Fruit fly (Drosophila melanogaster) whole organism, prepupa: ENCODE results near the gene P5CDh2.

ENCODE experiments used
- Blimp-1 ChIP-seq: fragments of 200-800 bp; sonication (Bioruptor generic); optimal IDR thresholded peaks from 3 replicates; lab custom pipeline; 2017; ENCODE audit warnings: missing biosample characterization, missing genetic modification characterization, mild to moderate bottlenecking, moderate library complexity, missing genetic modification reagents
- CG10631 ChIP-seq: fragments of 200-800 bp; sonication (Bioruptor generic); optimal IDR thresholded peaks from 2 replicates; lab custom pipeline; 2016; ENCODE audit warnings: missing biosample characterization, missing genetic modification characterization
- CG10669 ChIP-seq: fragments of 200-800 bp; sonication (Bioruptor generic); optimal IDR thresholded peaks from 3 replicates; lab custom pipeline; 2018; ENCODE audit warnings: missing biosample characterization, mild to moderate bottlenecking, missing genetic modification characterization, moderate library complexity
- CG11294 ChIP-seq: fragments of 200-800 bp; sonication (Bioruptor generic); IDR thresholded peaks from 2 replicates; pipeline ENCODE4 v1.3.6; 2022; ENCODE audit warnings: missing biosample characterization, missing genetic modification characterization
- CG11762 ChIP-seq: fragments of 200-800 bp; sonication (Bioruptor generic); optimal IDR thresholded peaks from 3 replicates; lab custom pipeline; 2016; ENCODE audit warnings: missing biosample characterization, missing genetic modification characterization; ENCODE audit not compliant: insufficient read depth
- CG11902 ChIP-seq: fragments of 200-800 bp; sonication (Bioruptor generic); optimal IDR thresholded peaks from 3 replicates; lab custom pipeline; 2016; ENCODE audit warnings: missing biosample characterization, missing genetic modification characterization
- CG15336 ChIP-seq: fragments of 200-800 bp; sonication (Bioruptor generic); IDR thresholded peaks from 2 replicates; pipeline ENCODE4 v1.3.6; 2022; ENCODE audit warnings: missing biosample characterization, missing genetic modification characterization
- CG1621 ChIP-seq: fragments of 200-800 bp; sonication (Bioruptor generic); optimal IDR thresholded peaks from 3 replicates; lab custom pipeline; 2018; ENCODE audit warnings: missing biosample characterization, mild to moderate bottlenecking, missing genetic modification characterization
- CG16779 ChIP-seq: fragments of 200-800 bp; sonication (Bioruptor generic); optimal IDR thresholded peaks from 3 replicates; lab custom pipeline; 2017; ENCODE audit warnings: missing biosample characterization, mild to moderate bottlenecking, missing genetic modification characterization
- CG3032 ChIP-seq: fragments of 200-800 bp; optimal IDR thresholded peaks from 2 replicates; lab custom pipeline; 2019; ENCODE audit warnings: missing biosample characterization, mild to moderate bottlenecking, missing genetic modification characterization, moderate library complexity
- CG31627 ChIP-seq: fragments of 200-800 bp; sonication (Bioruptor generic); optimal IDR thresholded peaks from 3 replicates; lab custom pipeline; 2016; ENCODE audit warnings: missing biosample characterization, missing genetic modification characterization
- CG32006 ChIP-seq: fragments of 200-800 bp; sonication (Bioruptor generic); optimal IDR thresholded peaks from 3 replicates; lab custom pipeline; 2017; ENCODE audit warnings: missing biosample characterization, mild to moderate bottlenecking, missing genetic modification characterization
- CG3919 ChIP-seq: fragments of 200-800 bp; sonication (Bioruptor generic); optimal IDR thresholded peaks from 3 replicates; lab custom pipeline; 2016; ENCODE audit warnings: missing biosample characterization, missing genetic modification characterization
- CG4318 ChIP-seq: fragments of 200-800 bp; sonication (Bioruptor generic); optimal IDR thresholded peaks from 3 replicates; lab custom pipeline; 2017; ENCODE audit warnings: missing biosample characterization, mild to moderate bottlenecking, missing genetic modification characterization
- CG6163 ChIP-seq: fragments of 200-800 bp; sonication (Bioruptor generic); IDR thresholded peaks from 3 replicates; pipeline ENCODE4 v1.3.6; 2022; ENCODE audit warnings: missing biosample characterization, missing genetic modification characterization
- CG6276 ChIP-seq: fragments of 200-800 bp; sonication (Bioruptor generic); optimal IDR thresholded peaks from 2 replicates; lab custom pipeline; 2017; ENCODE audit warnings: missing biosample characterization, mild to moderate bottlenecking, missing genetic modification characterization
- CG6808 ChIP-seq: fragments of 200-800 bp; sonication (Bioruptor generic); optimal IDR thresholded peaks from 3 replicates; lab custom pipeline; 2017; ENCODE audit warnings: missing biosample characterization, missing genetic modification characterization, mild to moderate bottlenecking, moderate library complexity, missing genetic modification reagents
- CG7368 ChIP-seq: fragments of 200-800 bp; sonication (Bioruptor generic); optimal IDR thresholded peaks from 3 replicates; lab custom pipeline; 2016; ENCODE audit warnings: missing biosample characterization, missing genetic modification characterization
- CG8119 ChIP-seq: fragments of 200-800 bp; sonication (Bioruptor generic); IDR thresholded peaks from 3 replicates; pipeline ENCODE4 v1.3.6; 2022; ENCODE audit warnings: missing biosample characterization, missing genetic modification characterization
- CG8319 ChIP-seq: fragments of 200-800 bp; sonication (Bioruptor generic); optimal IDR thresholded peaks from 3 replicates; lab custom pipeline; 2016; ENCODE audit warnings: missing biosample characterization, missing genetic modification characterization
- CG9139 ChIP-seq: fragments of 200-800 bp; sonication (Bioruptor generic); optimal IDR thresholded peaks from 3 replicates; lab custom pipeline; 2017; ENCODE audit warnings: missing biosample characterization, mild to moderate bottlenecking, missing genetic modification characterization
- Eip75B ChIP-seq: fragments of 200-800 bp; sonication (Bioruptor generic); optimal IDR thresholded peaks from 3 replicates; lab custom pipeline; 2016; ENCODE audit warnings: missing biosample characterization, missing genetic modification characterization
- Eip78C ChIP-seq: fragments of 200-800 bp; sonication (Bioruptor generic); peaks from one replicate; lab custom pipeline; 2016; ENCODE audit warnings: missing biosample characterization, missing genetic modification characterization
- Ets21C ChIP-seq: fragments of 200-800 bp; sonication (Bioruptor generic); optimal IDR thresholded peaks from 3 replicates; lab custom pipeline; 2016; ENCODE audit warnings: missing biosample characterization, missing genetic modification characterization
- Ets96B ChIP-seq: fragments of 200-800 bp; optimal IDR thresholded peaks from 2 replicates; lab custom pipeline; 2019; ENCODE audit warnings: missing biosample characterization, mild to moderate bottlenecking, missing genetic modification characterization, moderate library complexity
- Gug ChIP-seq: fragments of 200-800 bp; sonication (Bioruptor generic); IDR thresholded peaks from 2 replicates; pipeline ENCODE4 v1.3.6; 2022; ENCODE audit warnings: missing biosample characterization, missing genetic modification characterization
- Hr4 ChIP-seq: fragments of 200-800 bp; sonication (Bioruptor generic); optimal IDR thresholded peaks from 3 replicates; lab custom pipeline; 2016; ENCODE audit warnings: missing biosample characterization, missing genetic modification characterization
- Lpt ChIP-seq: fragments of 200-800 bp; sonication (Bioruptor generic); optimal IDR thresholded peaks from 3 replicates; lab custom pipeline; 2016; ENCODE audit warnings: missing biosample characterization, missing genetic modification characterization
- Met ChIP-seq: fragments of 200-800 bp; sonication (Bioruptor generic); optimal IDR thresholded peaks from 3 replicates; lab custom pipeline; 2016; ENCODE audit warnings: missing biosample characterization, missing genetic modification characterization
- Smox ChIP-seq: fragments of 200-800 bp; sonication (Bioruptor generic); optimal IDR thresholded peaks from 3 replicates; lab custom pipeline; 2016; ENCODE audit warnings: missing biosample characterization, missing genetic modification characterization
- Sox14 ChIP-seq: fragments of 200-800 bp; sonication (Bioruptor generic); optimal IDR thresholded peaks from 3 replicates; lab custom pipeline; 2016; ENCODE audit warnings: missing biosample characterization, missing genetic modification characterization
- achi ChIP-seq: fragments of 200-800 bp; sonication (Bioruptor generic); optimal IDR thresholded peaks from 3 replicates; lab custom pipeline; 2016; ENCODE audit warnings: missing biosample characterization, missing genetic modification characterization
- acj6 ChIP-seq: fragments of 200-800 bp; sonication (Bioruptor generic); optimal IDR thresholded peaks from 3 replicates; lab custom pipeline; 2016; ENCODE audit warnings: missing biosample characterization, missing genetic modification characterization
- cyc ChIP-seq: fragments of 200-800 bp; sonication (Bioruptor generic); optimal IDR thresholded peaks from 3 replicates; lab custom pipeline; 2016; ENCODE audit warnings: missing biosample characterization, missing genetic modification characterization
- dac ChIP-seq: fragments of 200-800 bp; sonication (Bioruptor generic); optimal IDR thresholded peaks from 2 replicates; lab custom pipeline; 2017; ENCODE audit warnings: missing biosample characterization, mild to moderate bottlenecking, missing genetic modification characterization
- dsx ChIP-seq: fragments of 200-800 bp; optimal IDR thresholded peaks from 3 replicates; lab custom pipeline; 2019; ENCODE audit warnings: missing biosample characterization, mild to moderate bottlenecking, missing genetic modification characterization, moderate library complexity; ENCODE audit not compliant: poor library complexity, severe bottlenecking
- eg ChIP-seq: fragments of 200-800 bp; sonication (Bioruptor generic); IDR thresholded peaks from 3 replicates; pipeline ENCODE4 v1.3.6; 2022; ENCODE audit warnings: missing biosample characterization, missing genetic modification characterization
- esn ChIP-seq: fragments of 200-800 bp; sonication (Bioruptor generic); optimal IDR thresholded peaks from 2 replicates; lab custom pipeline; 2016; ENCODE audit warnings: missing biosample characterization, mild to moderate bottlenecking, missing genetic modification characterization, moderate library complexity
- fd59A ChIP-seq: fragments of 200-800 bp; sonication (Bioruptor generic); optimal IDR thresholded peaks from 2 replicates; lab custom pipeline; 2017; ENCODE audit warnings: missing biosample characterization, mild to moderate bottlenecking, missing genetic modification characterization, missing genetic modification reagents
- fkh ChIP-seq: fragments of 200-800 bp; sonication (Bioruptor generic); optimal IDR thresholded peaks from 3 replicates; lab custom pipeline; 2017; ENCODE audit warnings: missing biosample characterization, mild to moderate bottlenecking, missing genetic modification characterization, moderate library complexity
- lz ChIP-seq: fragments of 200-800 bp; sonication (Bioruptor generic); optimal IDR thresholded peaks from 3 replicates; lab custom pipeline; 2016; ENCODE audit warnings: missing biosample characterization, missing genetic modification characterization
- pdm3 ChIP-seq: fragments of 200-800 bp; sonication (Bioruptor generic); optimal IDR thresholded peaks from 3 replicates; lab custom pipeline; 2016; ENCODE audit warnings: missing biosample characterization, missing genetic modification characterization
- ss ChIP-seq, 2 experiments: fragments of 200-800 bp; sonication (Bioruptor generic); optimal IDR thresholded peaks; 2 replicates in 1 of 2; 3 replicates in 1 of 2; lab custom pipeline; 2017 to 2018; ENCODE audit warnings: mild to moderate bottlenecking in 2 of 2, missing biosample characterization in 2 of 2, missing genetic modification characterization in 2 of 2, moderate library complexity in 1 of 2
- svp ChIP-seq: fragments of 200-800 bp; sonication (Bioruptor generic); peaks from one replicate; lab custom pipeline; 2016; ENCODE audit warnings: missing biosample characterization, missing genetic modification characterization
- topi ChIP-seq: fragments of 200-800 bp; sonication (Bioruptor generic); optimal IDR thresholded peaks from 3 replicates; lab custom pipeline; 2016; ENCODE audit warnings: missing biosample characterization, missing genetic modification characterization
- vri ChIP-seq: fragments of 200-800 bp; sonication (Bioruptor generic); optimal IDR thresholded peaks from 3 replicates; lab custom pipeline; 2016; ENCODE audit warnings: missing biosample characterization, mild to moderate bottlenecking, missing genetic modification characterization

The P5CDh2 gene

dm6 chr3R:21829487-21829957 lies 48.2 kb upstream of the P5CDh2 start (continued):
- no peak for TF ChIP-seq CG32006 (GFP tag; lab: Kevin White, UChicago)
- TF ChIP-seq Hr4 (GFP tag; lab: Kevin White, UChicago) = peak; percentile 42
- no peak; the same call in none of the 3 replicates for TF ChIP-seq CG6163
- no peak for TF ChIP-seq CG3919 (GFP tag; lab: Kevin White, UChicago)
- TF ChIP-seq vri (GFP tag; lab: Kevin White, UChicago) = peak; percentile 98
- peak; percentile 93 for TF ChIP-seq svp (GFP tag; lab: Kevin White, UChicago)
- no peak for TF ChIP-seq CG16779 (tag; lab: Kevin White, UChicago)
- peak; percentile 83 for TF ChIP-seq Eip78C
- TF ChIP-seq lz (GFP tag; lab: Kevin White, UChicago) = peak; percentile 6
- TF ChIP-seq CG6276 (GFP tag; lab: Kevin White, UChicago) = no peak
- peak; percentile 34 for TF ChIP-seq pdm3
- TF ChIP-seq ss (GFP tag; optimal IDR thresholded peaks at IDR 0.05; lab: Kevin White, UChicago) = no peak
- TF ChIP-seq Smox = peak; percentile 5
- TF ChIP-seq eg (GFP tag; lab: Robert Waterston, UW) = peak; percentile 21; the same call in 2 of the 3 replicates
- TF ChIP-seq CG11902 (GFP tag; lab: Kevin White, UChicago) = no peak
- TF ChIP-seq CG7368 = no peak
- no peak for TF ChIP-seq Gug (GFP tag; lab: Robert Waterston, UW)
- no peak for TF ChIP-seq acj6 (GFP tag; lab: Kevin White, UChicago)
- TF ChIP-seq fd59A (GFP tag; lab: Kevin White, UChicago) = peak; percentile 36
- peak; percentile 31 for TF ChIP-seq CG1621 (tag; lab: Kevin White, UChicago)
- peak; percentile 59 for TF ChIP-seq Ets96B (tag; lab: Kevin White, UChicago)
- peak; percentile 53 for TF ChIP-seq CG3032 (tag; lab: Kevin White, UChicago)
- TF ChIP-seq dac (GFP tag; lab: Kevin White, UChicago) = no peak
- TF ChIP-seq achi (GFP tag; lab: Kevin White, UChicago) = peak; percentile 25
- TF ChIP-seq Ets21C (GFP tag; lab: Kevin White, UChicago) = no peak
- peak; percentile 35 for TF ChIP-seq cyc
- no peak for TF ChIP-seq CG11294

- TF ChIP-seq lz (GFP tag; lab: Kevin White, UChicago) = no peak
- no peak for TF ChIP-seq esn (GFP tag; lab: Kevin White, UChicago)
- no peak for TF ChIP-seq cyc
- TF ChIP-seq eg (GFP tag; lab: Robert Waterston, UW) = peak; percentile 19; the same call in 1 of the 3 replicates
- peak; percentile 18 for TF ChIP-seq CG1621 (tag; lab: Kevin White, UChicago)
- TF ChIP-seq ss (GFP tag; optimal IDR thresholded peaks at IDR 0.05; lab: Kevin White, UChicago) = peak; percentile 62 to 66
- no peak for TF ChIP-seq CG7368
- peak; percentile 34 for TF ChIP-seq pdm3
- no peak for TF ChIP-seq Smox
- peak; percentile 34 for TF ChIP-seq dsx (GFP tag; lab: Kevin White, UChicago)
- TF ChIP-seq CG11902 (GFP tag; lab: Kevin White, UChicago) = no peak
- no peak for TF ChIP-seq Met (GFP tag; lab: Kevin White, UChicago)
- no peak for TF ChIP-seq Lpt (GFP tag; lab: Kevin White, UChicago)
- TF ChIP-seq fd59A (GFP tag; lab: Kevin White, UChicago) = peak; percentile 10
- TF ChIP-seq Blimp-1 (GFP tag; lab: Kevin White, UChicago) = no peak
- no peak for TF ChIP-seq CG8319 (GFP tag; lab: Kevin White, UChicago)
- peak; percentile 76 for TF ChIP-seq CG8119
- peak; percentile 78 for TF ChIP-seq Ets96B (tag; lab: Kevin White, UChicago)
- peak; percentile 76 for TF ChIP-seq CG3032 (tag; lab: Kevin White, UChicago)
- TF ChIP-seq CG10631 (GFP tag; lab: Kevin White, UChicago) = peak; percentile 76
- TF ChIP-seq Eip75B (GFP tag; lab: Kevin White, UChicago) = no peak
- peak; percentile 68 for TF ChIP-seq CG10669
- TF ChIP-seq Ets21C (GFP tag; lab: Kevin White, UChicago) = no peak
- TF ChIP-seq Eip78C = peak; percentile 62
- TF ChIP-seq CG16779 (tag; lab: Kevin White, UChicago) = peak; percentile 25
- TF ChIP-seq CG31627 (GFP tag; lab: Kevin White, UChicago) = no peak
- TF ChIP-seq fkh (GFP tag; lab: Kevin White, UChicago) = no peak
- TF ChIP-seq CG9139 (GFP tag; lab: Kevin White, UChicago) = no peak
- TF ChIP-seq CG6163 = no peak
- peak; percentile 61 for TF ChIP-seq achi (GFP tag; lab: Kevin White, UChicago)
- peak; percentile 69 for TF ChIP-seq CG11762
- TF ChIP-seq CG3919 (GFP tag; lab: Kevin White, UChicago) = peak; percentile 58
- TF ChIP-seq CG15336 (GFP tag; lab: Robert Waterston, UW) = peak; percentile 69
- TF ChIP-seq CG4318 = peak; percentile 82
- peak; percentile 82 for TF ChIP-seq CG6276 (GFP tag; lab: Kevin White, UChicago)
- no peak for TF ChIP-seq topi (GFP tag; lab: Kevin White, UChicago)
- no peak for TF ChIP-seq Sox14 (GFP tag; lab: Kevin White, UChicago)
- TF ChIP-seq CG6808 (GFP tag; lab: Kevin White, UChicago) = peak; percentile 74
- 0 out of 2 replicates have a peak, but pooled peaks have one; percentile 14 for TF ChIP-seq Gug (GFP tag; lab: Robert Waterston, UW)
These were observed 47.4 kb upstream of the P5CDh2 start for dm6 chr3R:21830303-21830707.
